Fruit fly (Drosophila melanogaster) Kc167 (cell line): Measurements from ENCODE around the gene CG34179.

Source experiments
- Myc ChIP-seq: fragments of >200 bp; optimal IDR thresholded peaks from 2 replicates; lab custom pipeline; 2017; ENCODE audit warnings: missing external identifiers
- Sin3A ChIP-seq: fragments of >200 bp; optimal IDR thresholded peaks from 2 replicates; lab custom pipeline; 2018; ENCODE audit warnings: missing external identifiers
- h ChIP-seq: fragments of >200 bp; optimal IDR thresholded peaks from 3 replicates; lab custom pipeline; 2018; ENCODE audit warnings: missing external identifiers
- insv ChIP-seq: fragments of >200 bp; optimal IDR thresholded peaks from 3 replicates; lab custom pipeline; 2018; ENCODE audit warnings: missing external identifiers
- psq ChIP-seq: fragments of >200 bp; optimal IDR thresholded peaks from 2 replicates; lab custom pipeline; 2017; ENCODE audit warnings: missing external identifiers
- ttk ChIP-seq: sonication (Bioruptor generic); optimal IDR thresholded peaks from 2 replicates; lab custom pipeline; 2017; ENCODE audit warnings: missing external identifiers

DNA sequence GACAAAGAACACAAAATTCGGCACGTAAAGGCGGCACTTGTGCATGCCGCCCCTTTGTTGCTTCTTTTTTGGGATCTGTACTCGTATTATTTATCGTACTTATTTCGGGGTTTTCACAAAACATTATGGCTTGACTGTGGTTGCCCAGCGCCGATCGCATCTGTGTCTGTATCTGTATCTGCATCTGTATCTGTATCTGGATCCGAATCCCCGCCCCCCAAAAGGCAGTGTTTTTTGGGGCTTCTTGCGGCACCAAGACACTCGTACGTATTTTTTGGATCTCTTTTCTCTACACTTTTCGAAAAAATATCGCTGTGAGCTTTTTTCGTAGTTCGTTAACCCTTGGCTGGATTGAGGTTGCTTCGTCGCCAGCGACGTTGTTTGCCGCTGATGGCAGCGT is 39.2 kb upstream of the CG34179 start:
- no peak for TF ChIP-seq psq (lab: Kevin White, UChicago)
- TF ChIP-seq Myc (lab: Kevin White, UChicago): no peak
- no peak for TF ChIP-seq h (lab: Kevin White, UChicago)
- no peak for TF ChIP-seq ttk (lab: Kevin White, UChicago)
- TF ChIP-seq insv (lab: Kevin White, UChicago): no peak
- no peak for TF ChIP-seq Sin3A (lab: Kevin White, UChicago)
